Fruit fly (Drosophila melanogaster) whole organism, larva: Measurements from ENCODE around the gene par-6.

Experiments
- noc ChIP-seq: fragments of 200-800 bp; sonication (Bioruptor generic); optimal IDR thresholded peaks from 3 replicates; lab custom pipeline; 2019; ENCODE audit warnings: missing biosample characterization, mild to moderate bottlenecking, missing genetic modification characterization, moderate library complexity

Gene par-6

DNA sequence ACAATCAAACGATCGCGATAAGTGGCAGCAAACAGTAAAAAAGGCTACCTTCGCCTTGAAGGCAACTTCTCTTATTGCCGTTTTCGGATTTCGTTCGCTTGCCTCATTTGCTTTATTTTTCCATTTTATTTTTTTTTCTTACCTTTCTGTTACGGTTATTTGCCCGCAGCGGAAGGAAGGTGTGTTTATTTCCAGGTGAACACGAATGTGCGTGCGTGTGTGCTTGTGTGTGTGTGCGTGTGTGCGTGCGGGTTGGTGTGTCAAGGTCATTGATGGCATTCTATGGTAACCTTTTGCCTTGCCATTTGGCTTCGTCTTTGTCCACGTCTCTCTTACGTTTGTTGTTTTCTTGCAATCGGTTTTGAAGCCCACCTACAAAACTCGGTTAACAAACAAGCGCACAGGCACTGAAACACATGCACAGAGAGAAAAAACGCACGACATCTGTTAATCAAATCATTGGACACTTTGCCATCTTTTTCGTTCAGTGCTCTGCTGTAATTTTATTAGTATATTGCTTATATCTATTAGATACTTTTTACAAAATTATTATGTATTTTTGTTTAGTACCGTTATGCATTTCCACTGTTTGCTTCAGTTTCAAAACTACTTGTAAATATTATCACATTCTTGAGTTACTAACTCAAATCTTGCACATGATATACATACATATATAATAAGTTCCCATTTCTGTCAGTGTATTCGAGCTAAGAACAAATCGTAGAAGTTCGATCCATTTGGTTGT lies 10.0 kb downstream of the par-6 start:
- TF ChIP-seq noc (tag; lab: Kevin White, UChicago) = no peak

DNA sequence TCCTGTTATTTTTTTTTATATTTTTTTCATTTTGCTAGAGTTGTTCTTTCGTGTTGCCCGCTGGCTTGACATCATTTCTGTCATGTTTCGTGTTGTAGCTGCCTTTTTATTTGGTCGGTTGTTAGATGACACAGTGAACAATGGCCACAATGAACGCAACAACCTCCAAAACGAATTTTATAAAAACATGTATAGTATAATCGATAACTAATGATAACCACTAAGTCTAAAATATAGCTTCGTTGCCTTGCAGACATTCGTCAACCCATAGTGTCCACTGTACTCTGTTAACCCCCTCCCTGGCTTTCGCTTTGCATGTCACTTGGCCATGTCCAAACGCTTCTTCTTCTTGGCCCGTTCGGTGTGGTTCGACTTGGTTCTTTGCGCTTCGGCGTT lies 10.6 kb downstream of the par-6 start:
- TF ChIP-seq noc (tag; lab: Kevin White, UChicago) = peak; percentile 73

DNA sequence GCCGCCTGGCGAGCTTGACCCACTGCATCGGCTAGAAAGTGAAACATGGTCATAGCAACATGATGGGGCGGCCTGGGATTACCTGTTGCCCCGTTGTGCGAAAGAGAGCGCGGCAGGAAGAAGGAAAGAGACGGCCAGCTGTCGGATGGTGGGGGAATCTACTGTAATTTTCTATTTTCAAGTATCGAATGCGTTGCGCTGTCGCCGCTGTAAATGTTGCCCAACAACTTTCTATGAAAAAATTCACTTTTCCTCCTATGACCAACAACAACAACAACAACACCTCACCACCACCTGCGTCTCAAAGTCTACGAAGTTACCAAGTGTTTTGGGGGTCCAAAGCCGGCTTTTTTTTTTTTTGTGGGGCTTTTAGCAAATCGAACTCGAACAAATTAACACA lies 11.8 kb downstream of the par-6 start:
- no peak for TF ChIP-seq noc (tag; lab: Kevin White, UChicago)

DNA sequence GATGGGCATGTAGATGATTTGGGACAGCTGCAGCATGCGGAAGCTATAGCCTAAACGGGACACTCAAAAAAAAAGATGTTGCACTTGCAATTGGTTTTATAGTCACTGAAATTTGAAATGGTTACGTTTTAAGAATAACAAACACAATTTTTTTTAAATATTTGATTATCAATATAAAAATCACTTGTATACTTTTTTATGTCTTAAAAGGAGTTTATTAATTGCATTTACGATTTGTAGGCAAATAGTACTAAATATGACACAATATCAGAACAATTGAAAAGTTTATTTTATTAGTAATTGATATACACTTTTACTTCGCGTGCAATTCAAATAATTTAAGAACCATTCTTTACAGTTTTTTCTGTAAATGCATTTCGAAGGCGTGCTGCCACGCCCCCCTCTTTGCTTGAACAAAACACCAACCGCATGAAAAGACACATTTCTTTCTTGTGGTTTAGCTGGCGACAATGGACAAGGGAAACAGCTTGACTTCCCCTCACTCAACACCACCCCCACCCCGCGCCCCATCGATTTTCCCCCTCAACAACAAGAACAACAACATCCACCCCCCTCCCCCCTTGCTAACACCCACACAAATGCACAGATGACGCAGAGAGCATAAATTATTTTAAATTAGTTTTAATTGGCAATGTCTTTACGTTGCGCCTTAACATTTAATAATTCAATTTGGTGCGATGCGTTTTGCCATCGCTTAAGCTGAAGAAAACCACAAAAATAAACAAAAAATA lies 13.8 kb downstream of the par-6 start:
- no peak for TF ChIP-seq noc (tag; lab: Kevin White, UChicago)

DNA sequence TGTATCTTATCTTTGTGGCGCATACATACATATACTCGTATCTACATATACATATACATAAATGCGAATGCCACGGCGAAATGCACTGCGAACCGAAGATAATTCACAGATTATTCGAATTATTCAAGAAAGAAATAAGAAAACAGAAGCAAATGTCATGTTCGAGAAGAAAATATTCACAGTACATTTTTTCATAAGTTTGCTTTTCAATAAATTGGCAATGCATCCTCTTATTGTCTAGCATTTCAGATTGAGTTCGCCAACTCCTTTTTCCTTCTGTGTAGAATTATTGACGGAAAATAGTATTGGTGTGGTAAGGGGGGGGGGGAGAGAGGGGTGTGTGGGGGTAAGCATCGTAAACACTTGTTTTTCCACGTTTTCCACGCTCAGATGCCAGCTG lies 15.3 kb downstream of the par-6 start:
- TF ChIP-seq noc (tag; lab: Kevin White, UChicago) = no peak

DNA sequence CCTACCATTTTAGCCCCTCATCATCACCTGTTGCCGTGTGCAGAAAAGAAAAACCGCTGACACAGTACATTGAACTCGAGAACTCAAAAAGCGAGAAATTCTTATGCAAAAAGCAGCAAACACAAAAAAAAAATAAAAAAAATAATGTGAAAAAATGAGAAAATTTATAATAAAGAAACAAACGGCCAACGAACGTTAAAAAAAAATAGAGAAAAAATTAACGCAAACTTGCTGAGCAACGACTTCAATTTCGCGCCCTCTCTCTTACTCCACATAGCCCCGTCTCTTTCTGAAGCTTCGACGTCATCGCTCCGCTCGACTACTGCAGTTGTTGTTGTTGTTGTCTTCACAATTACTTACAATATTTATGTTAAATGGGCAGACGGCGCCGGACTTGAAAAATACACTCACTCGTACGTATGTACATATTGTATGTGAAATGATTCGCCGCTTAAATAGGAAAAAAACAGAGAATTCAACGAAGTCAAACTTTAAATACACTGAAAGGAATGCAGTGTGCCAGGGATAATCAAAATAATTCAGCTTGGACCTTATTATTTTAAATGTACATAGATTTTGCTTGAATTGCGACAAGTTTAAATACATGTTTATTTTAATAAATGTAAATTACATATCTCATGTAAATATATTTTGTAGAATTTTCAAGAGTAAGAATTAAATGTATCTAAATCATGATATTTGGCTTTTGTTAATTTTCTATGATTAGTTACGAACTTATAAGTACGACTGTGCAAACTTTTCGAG lies 16.0 kb downstream of the par-6 start:
- no peak for TF ChIP-seq noc (tag; lab: Kevin White, UChicago)

DNA sequence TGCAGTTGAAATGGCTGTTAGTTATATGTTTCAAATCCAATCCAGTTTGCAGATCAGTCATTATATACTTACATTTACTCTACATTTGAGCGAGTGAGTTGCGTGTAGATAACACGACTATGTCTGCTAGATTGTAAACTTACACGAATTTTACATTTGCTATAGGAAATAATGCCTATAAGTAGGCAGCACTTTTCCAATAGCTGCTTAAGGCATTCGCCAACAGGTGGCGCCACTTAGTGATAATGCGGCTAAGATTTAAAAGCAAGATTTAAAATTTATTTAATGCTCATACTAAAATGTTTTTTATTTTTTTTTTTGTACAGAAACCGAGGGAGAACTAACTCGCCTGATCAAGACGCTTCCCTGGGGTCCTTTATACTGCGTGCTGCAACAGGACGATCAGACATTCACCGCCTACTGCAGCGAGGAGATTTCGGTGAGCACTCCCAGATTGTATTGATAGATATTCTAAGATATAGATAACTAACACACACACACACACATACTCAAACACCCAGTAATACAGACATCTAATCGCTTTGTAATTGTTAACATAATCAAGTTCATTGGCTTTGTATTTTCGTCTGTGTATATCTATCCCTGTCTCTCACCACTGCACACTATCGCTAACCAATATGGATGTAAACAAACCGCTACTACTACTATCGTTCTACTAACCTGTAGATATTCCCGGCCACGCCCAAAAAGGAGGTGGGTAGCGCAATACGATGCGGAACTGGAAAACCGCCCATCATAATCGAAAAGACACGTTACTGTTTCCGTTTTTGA lies 17.3 kb downstream of the par-6 start:
- TF ChIP-seq noc (tag; lab: Kevin White, UChicago) = no peak

DNA sequence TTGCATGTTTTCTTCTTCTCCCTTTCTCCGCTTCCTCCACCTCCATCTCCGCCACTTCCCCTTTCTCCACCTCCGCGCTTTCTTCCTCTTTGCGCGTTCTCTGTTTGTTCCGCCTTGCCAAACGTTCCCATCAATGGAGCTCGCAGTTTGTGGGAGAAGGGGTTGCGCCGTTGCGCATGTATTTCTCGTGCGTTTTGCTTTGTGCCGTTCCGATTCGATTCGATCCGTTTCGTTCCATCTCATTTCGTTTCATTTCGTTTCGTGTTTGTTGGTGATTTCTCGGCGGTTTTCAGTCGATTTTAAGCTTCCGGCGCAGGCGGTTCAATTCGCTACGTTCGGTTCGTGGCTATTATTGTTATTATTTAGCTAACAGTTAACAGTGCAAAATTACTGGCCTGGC lies 19.8 kb downstream of the par-6 start:
- TF ChIP-seq noc (tag; lab: Kevin White, UChicago) = no peak

DNA sequence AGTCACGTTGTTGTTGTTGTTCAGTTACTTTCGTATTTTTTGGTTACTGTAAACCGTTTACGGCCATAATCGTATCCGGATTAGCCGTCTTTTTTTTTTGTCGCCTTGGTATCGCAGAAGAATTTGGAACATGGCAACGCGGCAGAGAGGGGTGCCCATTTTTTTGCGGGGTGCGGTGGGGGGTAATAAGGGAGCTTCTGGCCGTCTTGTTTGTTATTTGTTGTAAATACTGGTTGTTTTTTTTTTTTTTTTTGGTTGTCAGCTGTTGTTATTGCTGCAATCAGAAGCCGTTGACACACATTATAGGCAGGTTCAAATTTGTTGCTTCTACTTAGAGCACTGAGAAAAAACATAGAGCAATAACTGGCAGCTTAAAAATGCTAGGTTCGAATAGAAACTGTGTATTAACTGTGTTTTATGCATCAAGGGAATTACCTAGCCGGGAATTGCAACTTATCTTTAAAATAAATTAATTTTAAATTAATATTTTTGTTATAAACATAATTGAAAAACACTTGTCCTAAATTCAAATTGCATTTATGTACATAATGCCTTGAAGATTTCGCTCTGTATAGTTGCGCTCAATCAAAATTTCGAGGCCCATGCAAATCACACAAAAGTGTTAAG lies 21.2 kb downstream of the par-6 start:
- TF ChIP-seq noc (tag; lab: Kevin White, UChicago) = no peak

DNA sequence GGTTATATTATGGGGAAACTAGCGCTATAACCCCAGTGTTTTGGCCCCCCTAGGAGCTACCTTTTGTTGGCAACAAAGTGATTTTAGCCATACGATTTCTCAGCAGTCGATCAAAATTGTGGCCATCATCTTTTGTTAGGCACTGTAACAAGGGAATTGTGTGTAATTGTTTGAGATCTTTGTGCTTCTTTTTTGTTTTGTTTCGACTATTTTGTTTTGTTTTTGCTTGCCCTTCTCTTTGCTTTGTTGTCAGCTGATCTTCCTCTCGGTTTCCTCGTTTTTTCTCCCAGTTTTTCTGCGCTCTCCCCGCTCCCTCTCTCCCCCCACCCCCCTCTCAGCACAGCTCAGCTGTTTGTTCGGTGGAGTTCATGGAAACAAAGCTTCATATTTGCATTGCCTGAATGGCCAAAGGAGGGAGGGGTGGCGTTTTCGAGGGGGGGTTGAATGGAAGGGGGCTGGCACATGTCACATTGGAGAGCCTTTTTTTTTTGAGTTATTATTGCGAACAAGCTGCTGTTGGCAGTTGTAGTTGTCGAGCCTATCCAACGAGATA lies 22.9 kb downstream of the par-6 start:
- no peak for TF ChIP-seq noc (tag; lab: Kevin White, UChicago)

DNA sequence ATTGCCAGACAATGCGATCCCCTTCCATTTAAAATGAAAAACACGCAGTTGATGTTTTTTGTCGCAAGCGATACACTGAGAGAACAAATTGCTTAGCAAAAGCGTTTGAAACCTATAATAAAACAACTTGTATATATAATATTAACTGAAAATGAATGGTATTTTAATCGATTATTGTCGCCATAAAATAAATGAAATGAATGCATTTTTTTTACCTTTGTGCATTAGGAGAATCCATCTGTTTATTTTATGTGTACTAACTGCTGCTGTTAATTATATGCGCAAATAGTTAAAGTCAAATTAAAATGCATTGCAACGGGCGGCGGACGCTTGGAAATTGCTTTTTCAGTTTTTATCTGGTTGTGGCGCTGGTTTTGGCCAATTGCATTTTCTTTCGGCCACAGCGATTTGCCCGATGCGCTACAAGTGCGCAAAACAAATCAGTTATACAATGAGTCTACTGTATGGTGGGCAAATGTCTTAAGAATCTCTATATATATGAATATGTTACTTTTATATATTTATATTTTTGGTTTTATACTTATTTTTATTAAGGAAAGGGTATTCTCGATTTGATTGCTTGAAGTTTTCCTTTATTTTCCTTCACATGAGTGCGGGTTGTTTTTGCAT lies 23.5 kb downstream of the par-6 start:
- no peak for TF ChIP-seq noc (tag; lab: Kevin White, UChicago)

DNA sequence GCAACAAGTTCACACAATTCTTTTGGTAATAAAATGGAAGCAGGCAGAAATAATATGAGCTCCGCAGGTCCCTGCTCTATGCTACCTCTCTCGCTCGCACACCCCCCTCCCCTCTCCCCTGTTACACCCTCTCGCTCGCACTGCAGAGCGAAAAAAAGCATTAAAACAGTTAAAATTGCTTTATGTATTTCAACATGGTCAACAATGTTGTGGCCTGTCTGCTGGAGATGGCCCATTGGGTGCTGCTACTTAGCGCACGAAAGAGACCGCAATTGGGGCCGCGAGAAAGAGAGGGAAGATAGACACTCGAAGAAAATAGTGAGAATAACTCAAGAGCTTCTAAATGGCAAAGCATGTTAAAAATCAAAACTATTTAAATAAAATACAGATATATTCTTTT lies 25.2 kb downstream of the par-6 start:
- TF ChIP-seq noc (tag; lab: Kevin White, UChicago) = no peak

DNA sequence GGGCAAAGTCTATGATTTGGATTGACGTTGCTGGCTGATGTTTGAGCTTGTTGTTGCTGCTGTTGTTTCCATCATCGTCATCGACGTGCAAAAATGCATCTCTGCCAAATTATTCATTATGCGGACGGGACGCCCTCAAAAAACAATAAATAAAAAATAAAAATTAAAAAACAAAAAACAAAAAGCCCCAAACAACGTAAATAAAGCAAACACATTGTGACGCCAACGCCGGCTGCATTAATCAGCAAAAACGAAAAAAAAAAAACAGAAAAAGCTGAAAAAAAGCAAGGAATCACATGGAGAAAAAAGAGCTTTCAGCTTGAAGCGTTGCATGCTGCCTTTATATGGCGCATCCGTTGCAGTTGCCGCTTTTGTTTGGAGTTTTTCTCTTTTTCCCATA lies 28.9 kb downstream of the par-6 start:
- TF ChIP-seq noc (tag; lab: Kevin White, UChicago) = no peak

DNA sequence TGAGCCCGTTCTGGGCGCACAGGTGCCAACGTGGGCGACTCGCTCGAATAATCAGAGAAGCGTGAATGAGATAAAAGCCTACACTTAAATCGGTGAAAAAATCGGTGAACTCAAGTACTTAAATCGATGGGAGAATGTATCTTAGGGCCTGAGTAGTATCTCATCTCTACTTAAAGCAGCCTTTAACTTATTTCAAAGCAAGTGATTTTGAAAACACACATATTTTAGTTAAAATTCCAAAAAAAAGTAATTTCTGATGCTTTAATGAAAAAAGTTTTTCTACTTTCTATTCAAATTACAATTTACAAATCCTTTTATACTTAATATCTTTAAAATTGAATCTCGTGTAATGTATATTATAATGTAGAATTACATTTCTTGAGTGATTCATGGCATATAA lies 29.5 kb downstream of the par-6 start:
- no peak for TF ChIP-seq noc (tag; lab: Kevin White, UChicago)
